Worm (Caenorhabditis elegans) whole organism, L2 larva: ENCODE data around the gene wrt-8.

ENCODE experiments used
- F13H6.1 ChIP-seq: sonication (generic microtip); optimal IDR thresholded peaks from 2 replicates; lab custom pipeline; 2016; ENCODE audit warnings: missing genetic modification characterization, missing compliant biosample characterization
- R02D3.7 ChIP-seq: fragments of 150-350 bp; optimal IDR thresholded peaks from 2 replicates; lab custom pipeline; 2014; ENCODE audit warnings: missing biosample characterization, missing genetic modification characterization
- Y55F3AM.14 ChIP-seq: fragments of 200-800 bp; sonication (Bioruptor generic); optimal IDR thresholded peaks from 2 replicates; lab custom pipeline; 2018; ENCODE audit warnings: mild to moderate bottlenecking, missing genetic modification characterization, missing compliant biosample characterization
- ZK546.5 ChIP-seq: sonication (generic microtip); optimal IDR thresholded peaks from 2 replicates; lab custom pipeline; 2017; ENCODE audit warnings: missing biosample characterization, missing genetic modification characterization
- alr-1 ChIP-seq: fragments of 150-350 bp; optimal IDR thresholded peaks from 2 replicates; lab custom pipeline; 2014; ENCODE audit warnings: missing biosample characterization, missing genetic modification characterization
- aly-2 ChIP-seq: fragments of 150-350 bp; optimal IDR thresholded peaks from 2 replicates; lab custom pipeline; 2014; ENCODE audit warnings: missing biosample characterization, missing genetic modification characterization
- ama-1 ChIP-seq: fragments of 150-350 bp; optimal IDR thresholded peaks from 2 replicates; lab custom pipeline; 2018; ENCODE audit warnings: inconsistent platforms
- ceh-16 ChIP-seq: fragments of 150-350 bp; optimal IDR thresholded peaks from 2 replicates; lab custom pipeline; 2014; ENCODE audit warnings: missing biosample characterization, missing genetic modification characterization
- dmd-4 ChIP-seq: sonication (generic microtip); optimal IDR thresholded peaks from 2 replicates; lab custom pipeline; 2017; ENCODE audit warnings: missing biosample characterization, missing genetic modification characterization
- elt-1 ChIP-seq: fragments of 150-350 bp; optimal IDR thresholded peaks from 2 replicates; lab custom pipeline; 2014; ENCODE audit warnings: missing biosample characterization, missing genetic modification characterization
- elt-3 ChIP-seq: sonication (generic microtip); optimal IDR thresholded peaks from 2 replicates; lab custom pipeline; 2017; ENCODE audit warnings: missing biosample characterization, missing genetic modification characterization
- fos-1 ChIP-seq: fragments of 150-350 bp; optimal IDR thresholded peaks from 2 replicates; lab custom pipeline; 2014; ENCODE audit warnings: missing biosample characterization, missing genetic modification characterization
- lin-11 ChIP-seq: fragments of 150-350 bp; sonication (generic microtip); optimal IDR thresholded peaks from 2 replicates; lab custom pipeline; 2014; ENCODE audit warnings: missing biosample characterization, missing genetic modification characterization, inconsistent platforms, mixed read lengths
- lin-13 ChIP-seq: fragments of 150-350 bp; optimal IDR thresholded peaks from 2 replicates; lab custom pipeline; 2014; ENCODE audit warnings: missing biosample characterization, missing genetic modification reagents, missing genetic modification characterization
- lin-39 ChIP-seq: fragments of 150-350 bp; optimal IDR thresholded peaks from 2 replicates; lab custom pipeline; 2014; ENCODE audit warnings: missing biosample characterization, missing genetic modification reagents, missing genetic modification characterization
- lsy-2 ChIP-seq, 2 experiments: fragments of 150-350 bp in 1 of 2; sonication (generic microtip) in 1 of 2; optimal IDR thresholded peaks; 2 replicates each; lab custom pipeline; 2014 to 2017; ENCODE audit warnings: missing biosample characterization in 2 of 2, missing genetic modification characterization in 2 of 2
- mab-5 ChIP-seq: fragments of 150-350 bp; optimal IDR thresholded peaks from 2 replicates; lab custom pipeline; 2014; ENCODE audit warnings: missing biosample characterization, missing genetic modification characterization
- mbf-1 ChIP-seq: sonication (generic microtip); optimal IDR thresholded peaks from 2 replicates; lab custom pipeline; 2017; ENCODE audit warnings: missing biosample characterization, missing genetic modification characterization
- mdl-1 ChIP-seq, 2 experiments: fragments of 150-350 bp in 1 of 2; sonication (generic microtip) in 1 of 2; optimal IDR thresholded peaks; 2 replicates each; lab custom pipeline; 2017; ENCODE audit warnings: missing biosample characterization in 2 of 2, missing genetic modification characterization in 2 of 2
- nhr-10 ChIP-seq: sonication (generic microtip); optimal IDR thresholded peaks from 2 replicates; lab custom pipeline; 2017; ENCODE audit warnings: missing biosample characterization, missing genetic modification characterization
- nhr-11 ChIP-seq: fragments of 150-350 bp; optimal IDR thresholded peaks from 2 replicates; lab custom pipeline; 2014; ENCODE audit warnings: missing biosample characterization, missing genetic modification characterization
- nhr-12 ChIP-seq: fragments of 150-350 bp; optimal IDR thresholded peaks from 2 replicates; lab custom pipeline; 2014; ENCODE audit warnings: missing biosample characterization, missing genetic modification characterization
- nhr-23 ChIP-seq: fragments of 150-350 bp; optimal IDR thresholded peaks from 2 replicates; lab custom pipeline; 2014; ENCODE audit warnings: missing biosample characterization, missing genetic modification reagents, missing genetic modification characterization
- nhr-25 ChIP-seq: fragments of 150-350 bp; sonication (generic microtip); optimal IDR thresholded peaks from 3 replicates; lab custom pipeline; 2014; ENCODE audit warnings: missing biosample characterization, missing genetic modification characterization
- nhr-6 ChIP-seq: fragments of 150-350 bp; optimal IDR thresholded peaks from 2 replicates; lab custom pipeline; 2014; ENCODE audit warnings: missing biosample characterization, missing genetic modification characterization
- nhr-77 ChIP-seq: fragments of 150-350 bp; optimal IDR thresholded peaks from 2 replicates; lab custom pipeline; 2014; ENCODE audit warnings: missing biosample characterization, missing genetic modification characterization
- peb-1 ChIP-seq: fragments of 150-350 bp; optimal IDR thresholded peaks from 2 replicates; lab custom pipeline; 2014; ENCODE audit warnings: missing biosample characterization, missing genetic modification characterization
- sem-4 ChIP-seq: fragments of 150-350 bp; optimal IDR thresholded peaks from 2 replicates; lab custom pipeline; 2014; ENCODE audit warnings: missing biosample characterization, missing genetic modification reagents, missing genetic modification characterization
- skn-1 ChIP-seq: sonication (generic microtip); optimal IDR thresholded peaks from 2 replicates; lab custom pipeline; 2017; ENCODE audit warnings: missing biosample characterization, missing genetic modification characterization
- sma-9 ChIP-seq, 2 experiments: fragments of 150-350 bp in 1 of 2; sonication (generic microtip) in 1 of 2; optimal IDR thresholded peaks; 2 replicates each; lab custom pipeline; 2014 to 2016; ENCODE audit warnings: missing genetic modification characterization in 2 of 2, mild to moderate bottlenecking in 1 of 2, missing biosample characterization in 1 of 2, missing compliant biosample characterization in 1 of 2, missing genetic modification reagents in 1 of 2, moderate library complexity in 1 of 2
- snpc-4 ChIP-seq: fragments of 150-350 bp; optimal IDR thresholded peaks from 2 replicates; lab custom pipeline; 2014; ENCODE audit warnings: missing biosample characterization, missing genetic modification characterization
- unc-39 ChIP-seq: fragments of 150-350 bp; optimal IDR thresholded peaks from 2 replicates; lab custom pipeline; 2014; ENCODE audit warnings: missing biosample characterization, missing genetic modification characterization
- unc-55 ChIP-seq: fragments of 150-350 bp; sonication (generic microtip); optimal IDR thresholded peaks from 3 replicates; lab custom pipeline; 2014; ENCODE audit warnings: missing biosample characterization, missing genetic modification reagents, missing genetic modification characterization
- zag-1 ChIP-seq: fragments of 150-350 bp; optimal IDR thresholded peaks from 2 replicates; lab custom pipeline; 2014; ENCODE audit warnings: missing biosample characterization, missing genetic modification characterization
- ztf-1 ChIP-seq: fragments of 200-800 bp; sonication (Bioruptor generic); conservative IDR thresholded peaks from 2 replicates; pipeline ENCODE4 v1.3.6; 2022; ENCODE audit warnings: missing genetic modification characterization, missing compliant biosample characterization

The wrt-8 gene

ce11 chrV:15352376-15352775 is 8.0 kb upstream of the wrt-8 start, which contains the start of gene srx-58:
srx-58 (plus strand) TSS chrV:15352676.
- TF ChIP-seq unc-55 (GFP tag; lab: Kevin White, UChicago), result no peak
- TF ChIP-seq lsy-2 (tag; optimal IDR thresholded peaks at IDR 0.05; lab: Kevin White, UChicago), result no peak

DNA sequence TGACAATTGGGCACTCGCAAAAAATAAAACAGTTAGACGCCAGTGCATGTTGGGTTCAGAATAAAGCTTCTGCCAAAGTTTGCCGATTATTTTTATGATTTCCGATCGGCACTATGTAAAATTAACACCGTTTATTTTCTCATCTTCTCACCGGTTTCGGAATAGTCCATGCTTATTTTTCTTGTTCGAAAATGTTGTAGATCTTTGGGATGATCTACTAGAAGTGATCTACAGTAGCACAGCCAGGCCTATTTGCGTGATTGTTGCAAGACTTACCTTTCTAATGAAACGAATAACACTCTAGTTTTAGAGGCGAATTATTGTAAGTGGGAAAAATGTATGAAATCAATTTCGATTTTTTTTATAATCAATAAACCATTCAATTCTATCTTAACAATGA is 6.2 kb upstream of the wrt-8 start, which contains the start of gene clec-231:
clec-231 (minus strand) TSS at position 101 of the 400 bp plus-strand sequence.
- TF ChIP-seq mab-5, result no peak
- no peak for TF ChIP-seq skn-1 (tag; lab: Kevin White, UChicago)
- no peak for TF ChIP-seq elt-1 (tag; lab: Kevin White, UChicago)
- TF ChIP-seq ceh-16 (tag; lab: Kevin White, UChicago), result no peak
- TF ChIP-seq lin-39 (tag; lab: Kevin White, UChicago), result no peak

DNA sequence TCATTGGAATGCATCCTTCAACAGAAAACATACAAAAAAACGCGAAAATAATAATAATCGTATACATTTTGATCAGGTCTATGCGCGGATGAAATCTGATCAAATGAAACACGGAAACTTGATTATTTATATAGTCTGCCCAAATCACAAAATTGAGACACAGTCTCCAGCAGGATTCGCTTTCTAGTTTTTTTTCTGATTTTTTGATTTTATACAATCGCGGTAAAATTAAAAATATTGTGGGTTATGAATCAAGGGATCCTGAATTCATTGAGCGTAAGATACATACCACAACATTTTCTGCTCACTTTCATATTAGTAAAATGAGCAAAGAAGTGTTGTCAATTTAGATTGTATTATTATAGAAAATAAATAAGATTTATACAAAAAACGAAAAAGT is 4.7 kb upstream of the wrt-8 start, which contains the start of gene clec-230:
clec-230 (minus strand) TSS at position 101 of the 400 bp plus-strand sequence.
- TF ChIP-seq zag-1, result no peak
- no peak for TF ChIP-seq alr-1
- no peak for TF ChIP-seq aly-2 (tag; lab: Kevin White, UChicago)

DNA sequence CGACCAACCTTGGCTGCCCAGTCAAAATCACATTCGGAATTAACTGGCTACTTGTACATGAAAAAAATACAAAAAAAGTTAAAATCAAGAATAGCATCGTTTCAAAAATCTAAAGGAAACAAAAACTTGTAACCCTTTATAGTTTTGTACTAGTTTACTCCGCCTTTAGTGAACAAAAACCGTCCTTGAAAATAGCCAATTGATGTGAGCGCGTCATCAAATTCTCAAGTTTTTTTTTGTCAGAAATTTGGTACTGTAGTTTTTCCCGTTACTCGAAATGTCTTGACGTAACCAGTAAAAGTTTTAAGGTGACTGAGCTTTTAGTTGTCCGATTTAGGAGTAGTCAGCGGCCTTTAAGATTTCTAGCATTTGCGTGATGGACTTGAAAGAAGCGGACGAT is 2.9 kb upstream of the wrt-8 start, which contains the start of gene C29F3.3:
C29F3.3 (minus strand) TSS at position 101 of the 400 bp plus-strand sequence.
- TF ChIP-seq R02D3.7 (tag; lab: Kevin White, UChicago), result no peak
- TF ChIP-seq snpc-4 (tag; lab: Kevin White, UChicago), result no peak
- no peak for TF ChIP-seq nhr-25 (tag; lab: Kevin White, UChicago)
- TF ChIP-seq nhr-77 (tag; lab: Kevin White, UChicago), result no peak
- no peak for TF ChIP-seq zag-1
- TF ChIP-seq lin-11 (tag; lab: Kevin White, UChicago), result no peak
- no peak for TF ChIP-seq Y55F3AM.14 (GFP tag; lab: Kevin White, UChicago)

DNA sequence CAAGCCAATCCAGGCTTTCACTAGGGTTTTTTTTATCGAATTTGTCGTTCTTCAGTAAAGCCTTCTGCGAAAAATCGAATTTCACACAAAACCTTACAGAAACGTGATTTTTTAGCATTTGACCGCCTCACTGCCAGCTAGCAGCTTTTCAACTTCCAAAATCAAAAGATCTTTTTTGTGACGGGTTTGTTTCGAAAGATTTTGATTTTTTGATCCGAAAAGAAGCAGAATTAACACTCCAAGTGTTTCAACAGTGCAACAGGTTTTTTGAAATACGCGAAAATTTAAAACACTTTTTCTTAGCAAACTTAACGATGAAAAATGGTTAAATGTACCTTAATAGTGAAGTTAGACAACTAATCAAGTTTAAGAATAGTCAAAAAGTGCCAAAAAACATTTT is 3.0 kb downstream of the wrt-8 start, which contains the start of gene clec-229:
clec-229 (minus strand) TSS at position 101 of the 400 bp plus-strand sequence.
- TF ChIP-seq lsy-2 (tag; optimal IDR thresholded peaks at IDR 0.05; lab: Kevin White, UChicago) (no peak), nhr-12 (tag; lab: Kevin White, UChicago) (no peak), nhr-11 (tag; lab: Kevin White, UChicago) (no peak)
- TF ChIP-seq, all 48 proteins: peak for 0

ce11 chrV:15339363-15339762 is 5.0 kb downstream of the wrt-8 start, which contains the start of gene clec-228:
clec-228 (minus strand) TSS chrV:15339463.
- TF ChIP-seq mbf-1 (tag; lab: Kevin White, UChicago), result no peak
- TF ChIP-seq alr-1, result no peak
- no peak for TF ChIP-seq dmd-4 (tag; lab: Kevin White, UChicago)
- TF ChIP-seq nhr-25 (tag; lab: Kevin White, UChicago), result no peak
- TF ChIP-seq elt-3 (tag; lab: Kevin White, UChicago), result no peak
- TF ChIP-seq Y55F3AM.14 (GFP tag; lab: Kevin White, UChicago), result no peak
- no peak for TF ChIP-seq fos-1 (tag; lab: Kevin White, UChicago)
- no peak for TF ChIP-seq ztf-1 (GFP tag; lab: Robert Waterston, UW)
- TF ChIP-seq ZK546.5 (tag; lab: Kevin White, UChicago), result no peak
- no peak for TF ChIP-seq nhr-77 (tag; lab: Kevin White, UChicago)
- TF ChIP-seq sma-9 (GFP tag; optimal IDR thresholded peaks at IDR 0.05; lab: Kevin White, UChicago), result no peak
- TF ChIP-seq sma-9 (tag; optimal IDR thresholded peaks at IDR 0.05; lab: Kevin White, UChicago), result no peak
- no peak for TF ChIP-seq nhr-6 (tag; lab: Kevin White, UChicago)
- no peak for TF ChIP-seq nhr-23 (tag; lab: Kevin White, UChicago)
- no peak for TF ChIP-seq unc-39 (tag; lab: Kevin White, UChicago)
- TF ChIP-seq elt-1 (tag; lab: Kevin White, UChicago), result no peak
- TF ChIP-seq snpc-4 (tag; lab: Kevin White, UChicago), result no peak
- TF ChIP-seq peb-1 (tag; lab: Kevin White, UChicago), result no peak
- TF ChIP-seq sem-4, result no peak

ce11 chrV:15337405-15337804 is 7.0 kb downstream of the wrt-8 start, which contains the start of gene wrt-7:
wrt-7 (minus strand) TSS chrV:15337505.
- TF ChIP-seq peb-1 (tag; lab: Kevin White, UChicago) (no peak), nhr-10 (tag; lab: Kevin White, UChicago) (no peak), Y55F3AM.14 (GFP tag; lab: Kevin White, UChicago) (no peak), unc-39 (tag; lab: Kevin White, UChicago) (no peak), ama-1 (no peak), lin-13 (GFP tag; lab: Kevin White, UChicago) (no peak), zag-1 (no peak), mdl-1 (tag; optimal IDR thresholded peaks at IDR 0.05; lab: Kevin White, UChicago) (no peak), lin-39 (tag; lab: Kevin White, UChicago) (no peak), F13H6.1 (tag; lab: Kevin White, UChicago) (no peak)
